Worm (Caenorhabditis elegans) whole organism, L4 larva: Measurements from ENCODE around the gene tat-3.

ENCODE experiments used
- D1046.2 ChIP-seq: fragments of 200-800 bp; sonication (Bioruptor generic); IDR thresholded peaks from 2 replicates; pipeline ENCODE4 v1.3.6; 2022; ENCODE audit warnings: missing genetic modification characterization, missing compliant biosample characterization
- F10B5.3 ChIP-seq: sonication (generic microtip); optimal IDR thresholded peaks from 2 replicates; lab custom pipeline; 2016; ENCODE audit warnings: mild to moderate bottlenecking, missing genetic modification characterization, missing compliant biosample characterization
- R02D3.7 ChIP-seq: fragments of 150-350 bp; sonication (generic microtip); optimal IDR thresholded peaks from 3 replicates; lab custom pipeline; 2014; ENCODE audit warnings: missing biosample characterization, missing genetic modification characterization
- T20F7.1 ChIP-seq: fragments of 200-800 bp; sonication (Bioruptor generic); optimal IDR thresholded peaks from 2 replicates; lab custom pipeline; 2018; ENCODE audit warnings: mild to moderate bottlenecking, missing genetic modification characterization, missing compliant biosample characterization
- T26A8.4 ChIP-seq: fragments of 200-800 bp; sonication (Bioruptor generic); IDR thresholded peaks from 2 replicates; pipeline ENCODE4 v1.3.6; 2022; ENCODE audit warnings: missing genetic modification characterization, missing compliant biosample characterization
- Y105C5A.15 ChIP-seq: fragments of 200-800 bp; sonication (Bioruptor generic); IDR thresholded peaks from 2 replicates; pipeline ENCODE4 v1.3.6; 2022; ENCODE audit warnings: missing genetic modification characterization, missing compliant biosample characterization
- Y75B8A.6 ChIP-seq: fragments of 200-800 bp; sonication (Bioruptor generic); IDR thresholded peaks from 2 replicates; pipeline ENCODE4 v1.3.6; 2022; ENCODE audit warnings: missing genetic modification reagents, missing genetic modification characterization, missing compliant biosample characterization
- aly-2 ChIP-seq: sonication (generic microtip); optimal IDR thresholded peaks from 2 replicates; lab custom pipeline; 2018; ENCODE audit warnings: missing biosample characterization, missing genetic modification characterization
- attf-4 ChIP-seq: sonication (generic microtip); optimal IDR thresholded peaks from 3 replicates; lab custom pipeline; 2017; ENCODE audit warnings: missing biosample characterization, missing genetic modification characterization
- ceh-20 ChIP-seq: fragments of 200-800 bp; sonication (Bioruptor generic); IDR thresholded peaks from 2 replicates; pipeline ENCODE4 v1.3.6; 2022; ENCODE audit warnings: missing genetic modification reagents, missing genetic modification characterization, missing compliant biosample characterization
- ceh-28 ChIP-seq: fragments of 150-350 bp; optimal IDR thresholded peaks from 2 replicates; lab custom pipeline; 2014; ENCODE audit warnings: missing biosample characterization, missing genetic modification reagents, missing genetic modification characterization
- ceh-32 ChIP-seq: sonication (generic microtip); optimal IDR thresholded peaks from 2 replicates; lab custom pipeline; 2016; ENCODE audit warnings: mild to moderate bottlenecking, missing genetic modification characterization, missing compliant biosample characterization; ENCODE audit not compliant: poor library complexity
- ceh-44 ChIP-seq: fragments of 200-800 bp; sonication (Bioruptor generic); IDR thresholded peaks from 2 replicates; pipeline ENCODE4 v1.3.6; 2022; ENCODE audit warnings: missing genetic modification reagents, missing genetic modification characterization, missing compliant biosample characterization
- ceh-62 ChIP-seq: sonication (generic microtip); optimal IDR thresholded peaks from 2 replicates; lab custom pipeline; 2017; ENCODE audit warnings: missing biosample characterization, missing genetic modification characterization
- ctbp-1 ChIP-seq: fragments of 200-800 bp; sonication (Bioruptor generic); IDR thresholded peaks from 2 replicates; pipeline ENCODE4 v1.3.6; 2022; ENCODE audit warnings: missing genetic modification reagents, missing genetic modification characterization, missing compliant biosample characterization
- daf-12 ChIP-seq: fragments of 150-350 bp; optimal IDR thresholded peaks from 2 replicates; lab custom pipeline; 2014; ENCODE audit warnings: missing biosample characterization, missing genetic modification reagents, missing genetic modification characterization
- daf-19 ChIP-seq: fragments of 200-800 bp; sonication (Bioruptor generic); conservative IDR thresholded peaks from 2 replicates; pipeline ENCODE4 v1.3.6; 2022; ENCODE audit warnings: missing genetic modification characterization, missing compliant biosample characterization
- daf-8 ChIP-seq: fragments of 200-800 bp; sonication (Bioruptor generic); IDR thresholded peaks from 2 replicates; pipeline ENCODE4 v1.3.6; 2022; ENCODE audit warnings: missing genetic modification characterization, missing compliant biosample characterization
- dmd-6 ChIP-seq: fragments of 200-800 bp; sonication (Bioruptor generic); IDR thresholded peaks from 2 replicates; pipeline ENCODE4 v1.3.6; 2022; ENCODE audit warnings: missing genetic modification reagents, missing genetic modification characterization, missing compliant biosample characterization
- dmd-9 ChIP-seq: fragments of 200-800 bp; sonication (Bioruptor generic); IDR thresholded peaks from 2 replicates; pipeline ENCODE4 v1.3.6; 2022; ENCODE audit warnings: missing genetic modification reagents, missing genetic modification characterization, missing compliant biosample characterization
- egl-27 ChIP-seq: sonication (generic microtip); optimal IDR thresholded peaks from 3 replicates; lab custom pipeline; 2017; ENCODE audit warnings: missing biosample characterization, missing genetic modification reagents, missing genetic modification characterization
- fkh-10 ChIP-seq: fragments of 150-350 bp; optimal IDR thresholded peaks from 2 replicates; lab custom pipeline; 2014; ENCODE audit warnings: missing biosample characterization, missing genetic modification reagents, missing genetic modification characterization
- gei-8 ChIP-seq: fragments of 200-800 bp; sonication (Bioruptor generic); optimal IDR thresholded peaks from 2 replicates; lab custom pipeline; 2018; ENCODE audit warnings: mild to moderate bottlenecking, missing genetic modification characterization, missing compliant biosample characterization
- hif-1 ChIP-seq, 2 experiments: sonication (generic microtip); optimal IDR thresholded peaks; 2 replicates each; lab custom pipeline; 2016 to 2017; ENCODE audit warnings: missing compliant biosample characterization in 2 of 2, missing genetic modification characterization in 2 of 2, missing genetic modification reagents in 2 of 2, missing genotype in 2 of 2, mild to moderate bottlenecking in 1 of 2
- hlh-11 ChIP-seq: fragments of 200-800 bp; sonication (Bioruptor generic); optimal IDR thresholded peaks from 2 replicates; lab custom pipeline; 2018; ENCODE audit warnings: mild to moderate bottlenecking, missing genetic modification characterization, missing compliant biosample characterization
- hlh-30 ChIP-seq: sonication (generic microtip); optimal IDR thresholded peaks from 2 replicates; lab custom pipeline; 2017; ENCODE audit warnings: antibody characterized with exemption, mild to moderate bottlenecking, missing genetic modification characterization, missing compliant biosample characterization; ENCODE audit not compliant: insufficient read depth
- lin-1 ChIP-seq: fragments of 200-800 bp; sonication (Bioruptor generic); IDR thresholded peaks from 2 replicates; pipeline ENCODE4 v1.3.6; 2022; ENCODE audit warnings: missing genetic modification reagents, missing genetic modification characterization, missing compliant biosample characterization
- lin-13 ChIP-seq: fragments of 150-350 bp; optimal IDR thresholded peaks from 2 replicates; lab custom pipeline; 2014; ENCODE audit warnings: missing biosample characterization, missing genetic modification reagents, missing genetic modification characterization
- lin-15B ChIP-seq: fragments of 150-350 bp; sonication (generic microtip); optimal IDR thresholded peaks from 3 replicates; lab custom pipeline; 2014; ENCODE audit warnings: missing biosample characterization, missing genetic modification characterization
- lin-29 ChIP-seq: fragments of 200-800 bp; sonication (Bioruptor generic); IDR thresholded peaks from 2 replicates; pipeline ENCODE4 v1.3.6; 2022; ENCODE audit warnings: missing genetic modification reagents, missing genetic modification characterization, missing compliant biosample characterization
- lin-38 ChIP-seq: fragments of 200-800 bp; sonication (Bioruptor generic); IDR thresholded peaks from 2 replicates; pipeline ENCODE4 v1.3.6; 2022; ENCODE audit warnings: missing genetic modification reagents, missing genetic modification characterization, missing compliant biosample characterization
- lin-39 ChIP-seq: fragments of 150-350 bp; optimal IDR thresholded peaks from 2 replicates; lab custom pipeline; 2014; ENCODE audit warnings: missing biosample characterization, missing genetic modification reagents, missing genetic modification characterization
- madf-5 ChIP-seq, 2 experiments: fragments of 200-800 bp; sonication (Bioruptor generic); IDR thresholded peaks; 2 replicates each; pipeline ENCODE4 v1.3.6; 2022; ENCODE audit warnings: missing compliant biosample characterization in 2 of 2, missing genetic modification characterization in 2 of 2
- mdl-1 ChIP-seq, 2 experiments: fragments of 150-350 bp in 1 of 2; sonication (generic microtip) in 1 of 2; optimal IDR thresholded peaks; 2 replicates each; lab custom pipeline; 2014 to 2017; ENCODE audit warnings: missing biosample characterization in 2 of 2, missing genetic modification characterization in 2 of 2
- mep-1 ChIP-seq: fragments of 150-350 bp; sonication (generic microtip); optimal IDR thresholded peaks from 3 replicates; lab custom pipeline; 2014; ENCODE audit warnings: missing biosample characterization, missing genetic modification characterization
- mes-2 ChIP-seq: sonication (generic microtip); optimal IDR thresholded peaks from 2 replicates; lab custom pipeline; 2016; ENCODE audit warnings: missing genotype, mild to moderate bottlenecking, missing genetic modification characterization, missing compliant biosample characterization; ENCODE audit not compliant: poor library complexity, severe bottlenecking
- nhr-10 ChIP-seq: fragments of 150-350 bp; optimal IDR thresholded peaks from 2 replicates; lab custom pipeline; 2014; ENCODE audit warnings: missing biosample characterization, missing genetic modification characterization
- nhr-102 ChIP-seq: sonication (generic microtip); optimal IDR thresholded peaks from 2 replicates; lab custom pipeline; 2016; ENCODE audit warnings: mild to moderate bottlenecking, missing genetic modification characterization, moderate library complexity, missing compliant biosample characterization
- nhr-11 ChIP-seq: fragments of 150-350 bp; optimal IDR thresholded peaks from 2 replicates; lab custom pipeline; 2014; ENCODE audit warnings: missing biosample characterization, missing genetic modification characterization
- nhr-41 ChIP-seq: fragments of 200-800 bp; sonication (Bioruptor generic); IDR thresholded peaks from 2 replicates; pipeline ENCODE4 v1.3.6; 2022; ENCODE audit warnings: missing genetic modification reagents, missing genetic modification characterization, missing compliant biosample characterization
- nhr-42 ChIP-seq: fragments of 200-800 bp; sonication (Bioruptor generic); IDR thresholded peaks from 2 replicates; pipeline ENCODE4 v1.3.6; 2022; ENCODE audit warnings: missing genetic modification characterization, missing compliant biosample characterization
- pha-4 ChIP-seq, 2 experiments: fragments of 150-350 bp in 1 of 2; fragments of 200-800 bp in 1 of 2; sonication (Bioruptor generic) in 1 of 2; IDR thresholded peaks in 1 of 2; optimal IDR thresholded peaks in 1 of 2; 2 replicates each; pipeline versions ENCODE4 v1.3.6 to Lab custom; 2014 to 2022; ENCODE audit warnings: missing genetic modification characterization in 2 of 2, missing genetic modification reagents in 2 of 2, missing biosample characterization in 1 of 2, missing compliant biosample characterization in 1 of 2
- php-3 ChIP-seq: fragments of 200-800 bp; sonication (Bioruptor generic); IDR thresholded peaks from 2 replicates; pipeline ENCODE4 v1.3.6; 2022; ENCODE audit warnings: missing genetic modification reagents, missing genetic modification characterization, missing compliant biosample characterization
- rbr-2 ChIP-seq: sonication (generic microtip); optimal IDR thresholded peaks from 2 replicates; lab custom pipeline; 2016; ENCODE audit warnings: missing genotype, missing genetic modification characterization, missing compliant biosample characterization
- skn-1 ChIP-seq: fragments of 150-350 bp; optimal IDR thresholded peaks from 2 replicates; lab custom pipeline; 2014; ENCODE audit warnings: missing biosample characterization, missing genetic modification characterization
- snpc-1.2 ChIP-seq: fragments of 200-800 bp; sonication (Bioruptor generic); IDR thresholded peaks from 2 replicates; pipeline ENCODE4 v1.3.6; 2022; ENCODE audit warnings: missing genetic modification reagents, missing genetic modification characterization, missing compliant biosample characterization
- spr-1 ChIP-seq: sonication (generic microtip); optimal IDR thresholded peaks from 2 replicates; lab custom pipeline; 2016; ENCODE audit warnings: mild to moderate bottlenecking, missing genetic modification characterization, missing compliant biosample characterization
- spr-3 ChIP-seq: fragments of 200-800 bp; sonication (Bioruptor generic); optimal IDR thresholded peaks from 2 replicates; lab custom pipeline; 2018; ENCODE audit warnings: mild to moderate bottlenecking, missing genetic modification characterization, missing compliant biosample characterization
- tag-97 ChIP-seq: fragments of 200-800 bp; sonication (Bioruptor generic); IDR thresholded peaks from 2 replicates; pipeline ENCODE4 v1.3.6; 2022; ENCODE audit warnings: missing genetic modification characterization, missing compliant biosample characterization
- unc-130 ChIP-seq: sonication (generic microtip); optimal IDR thresholded peaks from 2 replicates; lab custom pipeline; 2016; ENCODE audit warnings: missing genetic modification reagents, missing genetic modification characterization, missing compliant biosample characterization
- zip-2 ChIP-seq: fragments of 150-350 bp; optimal IDR thresholded peaks from 2 replicates; lab custom pipeline; 2014; ENCODE audit warnings: missing biosample characterization, missing genetic modification characterization

tat-3 gene

ce11 chrIII:10739902-10740301 lies 9.4 kb upstream of the tat-3 start (continued):
- TF ChIP-seq zip-2 (tag; lab: Kevin White, UChicago) (no peak), madf-5 (GFP tag; IDR thresholded peaks at IDR 0.05; lab: Robert Waterston, UW) (no peak), mes-2 (tag; lab: Kevin White, UChicago) (peak; percentile 66), nhr-102 (tag; lab: Kevin White, UChicago) (peak; percentile 23), skn-1 (tag; lab: Kevin White, UChicago) (no peak), daf-19 (no peak), ceh-32 (tag; lab: Kevin White, UChicago) (no peak), Y105C5A.15 (GFP tag; lab: Robert Waterston, UW) (no peak), unc-130 (GFP tag; lab: Kevin White, UChicago) (no peak), lin-29 (no peak), nhr-41 (no peak), nhr-11 (tag; lab: Kevin White, UChicago) (peak; percentile 50), dmd-6 (GFP tag; lab: Robert Waterston, UW) (0 out of 2 replicates have a peak, but pooled peaks have one; percentile 14), lin-13 (no peak), ctbp-1 (GFP tag; lab: Robert Waterston, UW) (0 out of 2 replicates have a peak, but pooled peaks have one; percentile 12), gei-8 (GFP tag; lab: Kevin White, UChicago) (no peak), nhr-42 (GFP tag; lab: Robert Waterston, UW) (no peak), aly-2 (tag; lab: Kevin White, UChicago) (no peak), hlh-11 (tag; lab: Kevin White, UChicago) (peak; percentile 71), F10B5.3 (tag; lab: Kevin White, UChicago) (no peak), lin-15B (tag; lab: Kevin White, UChicago) (no peak), daf-8 (GFP tag; lab: Robert Waterston, UW) (no peak), ceh-62 (tag; lab: Kevin White, UChicago) (no peak), daf-12 (tag; lab: Kevin White, UChicago) (no peak), lin-1 (GFP tag; lab: Robert Waterston, UW) (no peak), spr-1 (tag; lab: Kevin White, UChicago) (no peak), snpc-1.2 (no peak), fkh-10 (GFP tag; lab: Kevin White, UChicago) (no peak), mep-1 (tag; lab: Kevin White, UChicago) (peak; percentile 58), D1046.2 (GFP tag; lab: Robert Waterston, UW) (no peak), lin-38 (GFP tag; lab: Robert Waterston, UW) (peak; percentile 74), T26A8.4 (GFP tag; lab: Robert Waterston, UW) (peak; percentile 26; the same call in 1 of the 2 replicates), R02D3.7 (tag; lab: Kevin White, UChicago) (no peak), T20F7.1 (GFP tag; lab: Kevin White, UChicago) (no peak), lin-39 (tag; lab: Kevin White, UChicago) (no peak), pha-4 (GFP tag; IDR thresholded peaks at IDR 0.05; lab: Robert Waterston, UW) (no peak), pha-4 (tag; optimal IDR thresholded peaks at IDR 0.05; lab: Kevin White, UChicago) (no peak), hlh-30 (tag; lab: Kevin White, UChicago) (peak; percentile 69), nhr-10 (no peak), dmd-9 (GFP tag; lab: Robert Waterston, UW) (no peak), Y75B8A.6 (GFP tag; lab: Robert Waterston, UW) (no peak), rbr-2 (tag; lab: Kevin White, UChicago) (peak; percentile 61), hif-1 (tag; optimal IDR thresholded peaks at IDR 0.05; lab: Kevin White, UChicago) (peak in 1 of 2 experiments; percentile 48), spr-3 (GFP tag; lab: Kevin White, UChicago) (no peak), ceh-44 (GFP tag; lab: Robert Waterston, UW) (no peak), mdl-1 (tag; optimal IDR thresholded peaks at IDR 0.05; lab: Kevin White, UChicago) (peak in 1 of 2 experiments; percentile 8), ceh-20 (no peak), php-3 (GFP tag; lab: Robert Waterston, UW) (no peak), egl-27 (tag; lab: Kevin White, UChicago) (no peak), tag-97 (GFP tag; lab: Robert Waterston, UW) (no peak), attf-4 (tag; lab: Kevin White, UChicago) (no peak), ceh-28 (tag; lab: Kevin White, UChicago) (no peak)
